Worm (Caenorhabditis elegans) whole organism, L4 larva: ENCODE results near the gene K10B3.1.
A peak's percentile ranks its signal among the peaks of the same experiment; 100 is the strongest.
"Not testable (repeated sequence)": the region's sequence is repeated elsewhere in the genome, so short reads cannot be mapped to it uniquely, and the experiment has no call there.

Experiments used
- D1046.2 ChIP-seq: fragments of 200-800 bp; sonication (Bioruptor generic); IDR thresholded peaks from 2 replicates; pipeline ENCODE4 v1.3.6; 2022; ENCODE audit warnings: missing genetic modification characterization, missing compliant biosample characterization
- F10B5.3 ChIP-seq: sonication (generic microtip); optimal IDR thresholded peaks from 2 replicates; lab custom pipeline; 2016; ENCODE audit warnings: mild to moderate bottlenecking, missing genetic modification characterization, missing compliant biosample characterization
- F26F4.8 ChIP-seq: fragments of 200-800 bp; sonication (Bioruptor generic); conservative IDR thresholded peaks from 2 replicates; pipeline ENCODE4 v1.3.6; 2022; ENCODE audit warnings: missing genetic modification characterization, missing compliant biosample characterization
- F44E2.7 ChIP-seq: fragments of 200-800 bp; sonication (Bioruptor generic); IDR thresholded peaks from 2 replicates; pipeline ENCODE4 v2.1.2; 2022; ENCODE audit warnings: missing genetic modification characterization, missing compliant biosample characterization
- T26A8.4 ChIP-seq: fragments of 200-800 bp; sonication (Bioruptor generic); IDR thresholded peaks from 2 replicates; pipeline ENCODE4 v1.3.6; 2022; ENCODE audit warnings: missing genetic modification characterization, missing compliant biosample characterization
- Y5F2A.4 ChIP-seq: fragments of 200-800 bp; sonication (Bioruptor generic); optimal IDR thresholded peaks from 2 replicates; lab custom pipeline; 2018; ENCODE audit warnings: mild to moderate bottlenecking, missing genetic modification characterization, missing compliant biosample characterization
- Y75B8A.6 ChIP-seq: fragments of 200-800 bp; sonication (Bioruptor generic); IDR thresholded peaks from 2 replicates; pipeline ENCODE4 v1.3.6; 2022; ENCODE audit warnings: missing genetic modification reagents, missing genetic modification characterization, missing compliant biosample characterization
- ZK337.2 ChIP-seq: fragments of 200-800 bp; sonication (Bioruptor generic); IDR thresholded peaks from 2 replicates; pipeline ENCODE4 v1.3.6; 2022; ENCODE audit warnings: missing genetic modification reagents, missing genetic modification characterization, missing compliant biosample characterization
- aha-1 ChIP-seq: fragments of 150-350 bp; peaks from one replicate; lab custom pipeline; 2014; ENCODE audit warnings: missing biosample characterization, missing genetic modification characterization
- aly-2 ChIP-seq: sonication (generic microtip); optimal IDR thresholded peaks from 2 replicates; lab custom pipeline; 2018; ENCODE audit warnings: missing biosample characterization, missing genetic modification characterization
- ama-1 ChIP-seq: fragments of 150-350 bp; optimal IDR thresholded peaks from 2 replicates; lab custom pipeline; 2014; ENCODE audit warnings: inconsistent platforms, mixed read lengths
- ceh-82 ChIP-seq: sonication (generic microtip); optimal IDR thresholded peaks from 2 replicates; lab custom pipeline; 2017; ENCODE audit warnings: missing biosample characterization, missing genetic modification characterization
- ces-1 ChIP-seq: fragments of 150-350 bp; sonication (generic microtip); optimal IDR thresholded peaks from 4 replicates; lab custom pipeline; 2014; ENCODE audit warnings: missing biosample characterization, missing genetic modification reagents, missing genetic modification characterization
- cey-2 ChIP-seq: sonication (generic microtip); optimal IDR thresholded peaks from 3 replicates; lab custom pipeline; 2017; ENCODE audit warnings: missing genetic modification characterization, mild to moderate bottlenecking, missing compliant biosample characterization, antibody characterized with exemption, borderline replicate concordance; ENCODE audit not compliant: insufficient read depth
- daf-16 ChIP-seq, 3 experiments: sonication (generic microtip); optimal IDR thresholded peaks; 2 replicates each; lab custom pipeline; 2016 to 2017; ENCODE audit warnings: missing genetic modification characterization in 3 of 3, missing genetic modification reagents in 3 of 3, mild to moderate bottlenecking in 2 of 3, missing compliant biosample characterization in 2 of 3, missing biosample characterization in 1 of 3, moderate library complexity in 1 of 3
- daf-19 ChIP-seq: fragments of 200-800 bp; sonication (Bioruptor generic); conservative IDR thresholded peaks from 2 replicates; pipeline ENCODE4 v1.3.6; 2022; ENCODE audit warnings: missing genetic modification characterization, missing compliant biosample characterization
- dmd-8 ChIP-seq: fragments of 200-800 bp; sonication (Bioruptor generic); IDR thresholded peaks from 2 replicates; pipeline ENCODE4 v1.3.6; 2022; ENCODE audit warnings: missing genetic modification characterization, missing compliant biosample characterization
- duxl-1 ChIP-seq: sonication (generic microtip); optimal IDR thresholded peaks from 2 replicates; lab custom pipeline; 2016; ENCODE audit warnings: mild to moderate bottlenecking, missing genetic modification characterization, moderate library complexity, missing compliant biosample characterization; ENCODE audit not compliant: poor library complexity
- dve-1 ChIP-seq: sonication (generic microtip); optimal IDR thresholded peaks from 2 replicates; lab custom pipeline; 2017; ENCODE audit warnings: antibody characterized with exemption, mild to moderate bottlenecking, missing genetic modification characterization, missing compliant biosample characterization; ENCODE audit not compliant: insufficient read depth
- egl-43 ChIP-seq: fragments of 200-800 bp; sonication (Bioruptor generic); IDR thresholded peaks from 2 replicates; pipeline ENCODE4 v1.3.6; 2022; ENCODE audit warnings: missing genetic modification reagents, missing genetic modification characterization, missing compliant biosample characterization
- fos-1 ChIP-seq: fragments of 150-350 bp; optimal IDR thresholded peaks from 2 replicates; lab custom pipeline; 2014; ENCODE audit warnings: missing biosample characterization, missing genetic modification characterization
- hmg-1.1 ChIP-seq: fragments of 200-800 bp; sonication (Bioruptor generic); IDR thresholded peaks from 2 replicates; pipeline ENCODE4 v1.3.6; 2022; ENCODE audit warnings: missing genetic modification reagents, missing genetic modification characterization, missing compliant biosample characterization
- lim-7 ChIP-seq: fragments of 200-800 bp; sonication (Bioruptor generic); IDR thresholded peaks from 2 replicates; pipeline ENCODE4 v1.3.6; 2022; ENCODE audit warnings: missing genetic modification characterization, missing compliant biosample characterization
- lin-1 ChIP-seq: fragments of 200-800 bp; sonication (Bioruptor generic); IDR thresholded peaks from 2 replicates; pipeline ENCODE4 v1.3.6; 2022; ENCODE audit warnings: missing genetic modification reagents, missing genetic modification characterization, missing compliant biosample characterization
- lin-13 ChIP-seq: fragments of 150-350 bp; optimal IDR thresholded peaks from 2 replicates; lab custom pipeline; 2014; ENCODE audit warnings: missing biosample characterization, missing genetic modification reagents, missing genetic modification characterization
- lsy-2 ChIP-seq, 2 experiments: fragments of 150-350 bp in 1 of 2; sonication (generic microtip) in 1 of 2; optimal IDR thresholded peaks; 2 replicates each; lab custom pipeline; 2014 to 2017; ENCODE audit warnings: missing biosample characterization in 2 of 2, missing genetic modification characterization in 2 of 2
- mdt-29 ChIP-seq: fragments of 200-800 bp; sonication (Bioruptor generic); IDR thresholded peaks from 2 replicates; pipeline ENCODE4 v1.3.6; 2022; ENCODE audit warnings: missing genetic modification reagents, missing genetic modification characterization, missing compliant biosample characterization
- mes-2 ChIP-seq: sonication (generic microtip); optimal IDR thresholded peaks from 2 replicates; lab custom pipeline; 2016; ENCODE audit warnings: missing genotype, mild to moderate bottlenecking, missing genetic modification characterization, missing compliant biosample characterization; ENCODE audit not compliant: poor library complexity, severe bottlenecking
- mxl-2 ChIP-seq: fragments of 200-800 bp; sonication (Bioruptor generic); conservative IDR thresholded peaks from 2 replicates; pipeline ENCODE4 v1.3.6; 2022; ENCODE audit warnings: missing genetic modification reagents, missing genetic modification characterization, missing compliant biosample characterization
- mxl-3 ChIP-seq: fragments of 200-800 bp; sonication (Bioruptor generic); optimal IDR thresholded peaks from 2 replicates; lab custom pipeline; 2018; ENCODE audit warnings: mild to moderate bottlenecking, missing genetic modification characterization, missing compliant biosample characterization
- nhr-111 ChIP-seq: fragments of 200-800 bp; sonication (Bioruptor generic); optimal IDR thresholded peaks from 2 replicates; lab custom pipeline; 2018; ENCODE audit warnings: mild to moderate bottlenecking, missing genetic modification characterization, missing compliant biosample characterization
- nhr-41 ChIP-seq: fragments of 200-800 bp; sonication (Bioruptor generic); IDR thresholded peaks from 2 replicates; pipeline ENCODE4 v1.3.6; 2022; ENCODE audit warnings: missing genetic modification reagents, missing genetic modification characterization, missing compliant biosample characterization
- nhr-6 ChIP-seq: fragments of 150-350 bp; optimal IDR thresholded peaks from 2 replicates; lab custom pipeline; 2014; ENCODE audit warnings: missing biosample characterization, missing genetic modification characterization
- nhr-76 ChIP-seq: fragments of 150-350 bp; optimal IDR thresholded peaks from 2 replicates; lab custom pipeline; 2014; ENCODE audit warnings: missing biosample characterization, missing genetic modification characterization
- nhr-77 ChIP-seq: fragments of 150-350 bp; optimal IDR thresholded peaks from 2 replicates; lab custom pipeline; 2014; ENCODE audit warnings: missing biosample characterization, missing genetic modification characterization
- php-3 ChIP-seq: fragments of 200-800 bp; sonication (Bioruptor generic); IDR thresholded peaks from 2 replicates; pipeline ENCODE4 v1.3.6; 2022; ENCODE audit warnings: missing genetic modification reagents, missing genetic modification characterization, missing compliant biosample characterization
- pqm-1 ChIP-seq: sonication (generic microtip); optimal IDR thresholded peaks from 2 replicates; lab custom pipeline; 2017; ENCODE audit warnings: missing biosample characterization, missing genetic modification characterization
- set-16 ChIP-seq: fragments of 200-800 bp; sonication (Bioruptor generic); IDR thresholded peaks from 2 replicates; pipeline ENCODE4 v1.3.6; 2022; ENCODE audit warnings: missing genetic modification reagents, missing genetic modification characterization, missing compliant biosample characterization
- tra-1 ChIP-seq: fragments of 200-800 bp; sonication (Bioruptor generic); IDR thresholded peaks from 2 replicates; pipeline ENCODE4 v1.3.6; 2022; ENCODE audit warnings: missing genetic modification reagents, missing genetic modification characterization, missing compliant biosample characterization
- unc-130 ChIP-seq: sonication (generic microtip); optimal IDR thresholded peaks from 2 replicates; lab custom pipeline; 2016; ENCODE audit warnings: missing genetic modification reagents, missing genetic modification characterization, missing compliant biosample characterization
- unc-62 ChIP-seq, 3 experiments: fragments of 150-350 bp in 1 of 3; sonication (generic microtip); optimal IDR thresholded peaks in 2 of 3; peaks in 1 of 3; 1 replicate in 1 of 3; 2 replicates in 2 of 3; lab custom pipeline; 2014 to 2017; ENCODE audit warnings: missing biosample characterization in 3 of 3, missing genetic modification characterization in 3 of 3, missing genetic modification reagents in 3 of 3, missing genotype in 1 of 3
- zag-1 ChIP-seq: fragments of 150-350 bp; optimal IDR thresholded peaks from 2 replicates; lab custom pipeline; 2014; ENCODE audit warnings: missing biosample characterization, missing genetic modification characterization
- zfp-3 ChIP-seq: fragments of 200-800 bp; sonication (Bioruptor generic); conservative IDR thresholded peaks from 2 replicates; pipeline ENCODE4 v1.3.6; 2022; ENCODE audit warnings: missing genetic modification reagents, missing genetic modification characterization, missing compliant biosample characterization

Gene K10B3.1

ce11 chrX:3111687-3112086 is 23.6 kb upstream of the K10B3.1 start (continued):
- TF ChIP-seq set-16 (GFP tag; lab: Robert Waterston, UW) (no peak), duxl-1 (tag; lab: Kevin White, UChicago) (peak; percentile 60), dve-1 (peak; percentile 59), daf-19 (GFP tag; lab: Robert Waterston, UW) (no peak), dmd-8 (GFP tag; lab: Robert Waterston, UW) (no peak), tra-1 (0 out of 2 replicates have a peak, but pooled peaks have one; percentile 18), nhr-6 (peak; percentile 77), unc-62 (GFP tag; optimal IDR thresholded peaks at IDR 0.05 in 1 of 2; lab: Kevin White, UChicago) (no peak), unc-62 (tag; optimal IDR thresholded peaks at IDR 0.05; lab: Kevin White, UChicago) (no peak), lin-13 (GFP tag; lab: Kevin White, UChicago) (peak; percentile 43), nhr-41 (GFP tag; lab: Robert Waterston, UW) (no peak), ama-1 (lab: Kevin White, UChicago) (peak; percentile 79), F26F4.8 (no peak), pqm-1 (tag; lab: Kevin White, UChicago) (no peak), aha-1 (tag; lab: Kevin White, UChicago) (peak; percentile 99), fos-1 (tag; lab: Kevin White, UChicago) (peak; percentile 41), F44E2.7 (GFP tag; lab: Robert Waterston, UW) (no peak), D1046.2 (GFP tag; lab: Robert Waterston, UW) (0 out of 2 replicates have a peak, but pooled peaks have one; percentile 63), F10B5.3 (tag; lab: Kevin White, UChicago) (no peak), ceh-82 (tag; lab: Kevin White, UChicago) (no peak), daf-16 (GFP tag; optimal IDR thresholded peaks at IDR 0.05; lab: Kevin White, UChicago) (peak in 1 of 2 experiments; percentile 83), daf-16 (tag; optimal IDR thresholded peaks at IDR 0.05; lab: Kevin White, UChicago) (peak; percentile 69)

- TF ChIP-seq dmd-8 (GFP tag; lab: Robert Waterston, UW) = peak; percentile 56; the same call in 1 of the 2 replicates
- peak in 1 of 2 experiments; percentile 36 for TF ChIP-seq unc-62 (GFP tag; optimal IDR thresholded peaks at IDR 0.05 in 1 of 2; lab: Kevin White, UChicago)
- not testable (repeated sequence) for TF ChIP-seq unc-62 (tag; optimal IDR thresholded peaks at IDR 0.05; lab: Kevin White, UChicago)
- 0 out of 2 replicates have a peak, but pooled peaks have one; percentile 45 for TF ChIP-seq D1046.2 (GFP tag; lab: Robert Waterston, UW)
- TF ChIP-seq php-3 (GFP tag; lab: Robert Waterston, UW) = 0 out of 2 replicates have a peak, but pooled peaks have one; percentile 33
- peak; percentile 32; the same call in 1 of the 2 replicates for TF ChIP-seq lim-7 (GFP tag; lab: Robert Waterston, UW)
- TF ChIP-seq egl-43 (GFP tag; lab: Robert Waterston, UW) = 0 out of 2 replicates have a peak, but pooled peaks have one; percentile 59
- TF ChIP-seq set-16 (GFP tag; lab: Robert Waterston, UW) = peak; percentile 59
- 0 out of 2 replicates have a peak, but pooled peaks have one; percentile 14 for TF ChIP-seq zfp-3 (GFP tag; lab: Robert Waterston, UW)
- 0 out of 2 replicates have a peak, but pooled peaks have one; percentile 13 for TF ChIP-seq mxl-2 (GFP tag; lab: Robert Waterston, UW)
- TF ChIP-seq, all 104 proteins: peak for 9; not testable (repeated sequence) for 95
These were observed 23.0 kb upstream of the K10B3.1 start for ce11 chrX:3112278-3112677.

DNA sequence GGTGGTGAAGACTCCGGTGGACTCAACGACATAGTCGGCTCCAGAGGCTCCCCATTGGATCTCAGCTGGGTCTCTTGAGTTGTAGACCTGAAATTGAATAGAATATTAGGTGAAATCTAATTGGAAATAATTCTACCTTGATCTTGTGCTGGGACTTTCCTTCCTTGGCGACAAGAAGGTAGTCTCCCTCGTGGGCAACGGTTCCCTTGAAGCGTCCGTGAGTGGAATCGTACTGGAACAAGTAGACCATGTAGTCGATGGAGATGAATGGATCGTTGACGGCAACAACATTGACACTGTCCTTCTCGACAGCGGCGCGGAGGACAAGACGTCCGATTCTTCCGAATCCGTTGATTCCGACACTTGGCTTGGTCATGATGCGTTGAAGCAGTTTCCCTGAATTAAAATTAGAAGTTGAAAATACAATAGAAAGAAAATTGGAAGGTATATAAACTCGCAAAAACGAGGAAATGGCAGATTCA is 22.3 kb upstream of the K10B3.1 start, which contains the start of gene gpd-3:
gpd-3 (minus strand) TSS at position 396 of the 482 bp plus-strand sequence.
- TF ChIP-seq hmg-1.1 (GFP tag; lab: Robert Waterston, UW) (peak; percentile 41; the same call in 1 of the 2 replicates), lin-13 (GFP tag; lab: Kevin White, UChicago) (no peak), zfp-3 (GFP tag; lab: Robert Waterston, UW) (peak; percentile 89), ces-1 (no peak), fos-1 (tag; lab: Kevin White, UChicago) (no peak), nhr-77 (tag; lab: Kevin White, UChicago) (no peak), unc-130 (GFP tag; lab: Kevin White, UChicago) (no peak), zag-1 (tag; lab: Kevin White, UChicago) (no peak), lsy-2 (tag; optimal IDR thresholded peaks at IDR 0.05; lab: Kevin White, UChicago) (no peak), Y75B8A.6 (GFP tag; lab: Robert Waterston, UW) (no peak), Y5F2A.4 (GFP tag; lab: Kevin White, UChicago) (no peak), mes-2 (no peak), daf-16 (GFP tag; optimal IDR thresholded peaks at IDR 0.05; lab: Kevin White, UChicago) (no peak), daf-16 (tag; optimal IDR thresholded peaks at IDR 0.05; lab: Kevin White, UChicago) (peak; percentile 41), T26A8.4 (GFP tag; lab: Robert Waterston, UW) (peak; percentile 75), ama-1 (lab: Kevin White, UChicago) (peak; percentile 92), nhr-111 (GFP tag; lab: Kevin White, UChicago) (no peak), daf-19 (GFP tag; lab: Robert Waterston, UW) (no peak), mdt-29 (GFP tag; lab: Robert Waterston, UW) (no peak; the same call in 1 of the 2 replicates), tra-1 (peak; percentile 34; the same call in 1 of the 2 replicates), php-3 (GFP tag; lab: Robert Waterston, UW) (no peak), aly-2 (no peak), cey-2 (tag; lab: Kevin White, UChicago) (no peak), ZK337.2 (GFP tag; lab: Robert Waterston, UW) (no peak), lin-1 (GFP tag; lab: Robert Waterston, UW) (no peak), mxl-3 (GFP tag; lab: Kevin White, UChicago) (no peak), nhr-76 (tag; lab: Kevin White, UChicago) (no peak)
